Fruit fly (Drosophila melanogaster) whole organism, embryonic: ENCODE measurements around the gene fkh.
A peak's percentile ranks its signal among the peaks of the same experiment; 100 is the strongest.

Experiments
- Bdp1 ChIP-seq: fragments of 200-800 bp; sonication (Bioruptor generic); optimal IDR thresholded peaks from 3 replicates; lab custom pipeline; 2016; ENCODE audit warnings: missing biosample characterization, missing genetic modification characterization
- CG10321 ChIP-seq: fragments of 200-800 bp; sonication (Bioruptor generic); IDR thresholded peaks from 2 replicates; pipeline ENCODE4 v1.3.6; 2022; ENCODE audit warnings: missing biosample characterization, missing genetic modification characterization
- CG10543 ChIP-seq: fragments of 200-800 bp; sonication (Bioruptor generic); optimal IDR thresholded peaks from 3 replicates; lab custom pipeline; 2017; ENCODE audit warnings: missing biosample characterization, mild to moderate bottlenecking, missing genetic modification characterization, moderate library complexity
- CG11560 ChIP-seq: fragments of 200-800 bp; sonication (Bioruptor generic); IDR thresholded peaks from 3 replicates; pipeline ENCODE4 v1.3.6; 2022; ENCODE audit warnings: missing biosample characterization, missing genetic modification characterization
- CG17186 ChIP-seq: fragments of 200-800 bp; sonication (Bioruptor generic); optimal IDR thresholded peaks from 3 replicates; lab custom pipeline; 2017; ENCODE audit warnings: missing biosample characterization, missing genetic modification reagents, missing genetic modification characterization
- CG17568 ChIP-seq: fragments of 200-800 bp; sonication (Bioruptor generic); optimal IDR thresholded peaks from 2 replicates; lab custom pipeline; 2018; ENCODE audit warnings: missing biosample characterization, mild to moderate bottlenecking, missing genetic modification characterization, moderate library complexity
- CG18764 ChIP-seq: fragments of 200-800 bp; sonication (Bioruptor generic); optimal IDR thresholded peaks from 3 replicates; lab custom pipeline; 2016; ENCODE audit warnings: missing biosample characterization, missing genetic modification characterization
- CG2199 ChIP-seq: fragments of 200-800 bp; sonication (Bioruptor generic); IDR thresholded peaks from 3 replicates; pipeline ENCODE4 v1.3.6; 2022; ENCODE audit warnings: missing biosample characterization, missing genetic modification characterization
- CG2889 ChIP-seq: fragments of 200-800 bp; sonication (Bioruptor generic); IDR thresholded peaks from 3 replicates; pipeline ENCODE4 v1.3.6; 2022; ENCODE audit warnings: missing biosample characterization, missing genetic modification characterization
- CG33557 ChIP-seq: fragments of 200-800 bp; sonication (Bioruptor generic); optimal IDR thresholded peaks from 2 replicates; lab custom pipeline; 2019; ENCODE audit warnings: missing biosample characterization, mild to moderate bottlenecking, missing genetic modification characterization, moderate library complexity
- CG3838 ChIP-seq: fragments of 200-800 bp; sonication (Bioruptor generic); optimal IDR thresholded peaks from 3 replicates; lab custom pipeline; 2016; ENCODE audit warnings: missing biosample characterization, missing genetic modification characterization
- CG42726 ChIP-seq: fragments of 200-800 bp; sonication (Bioruptor generic); IDR thresholded peaks from 2 replicates; pipeline ENCODE4 v1.3.6; 2022; ENCODE audit warnings: missing biosample characterization, missing genetic modification characterization; ENCODE audit not compliant: partially characterized antibody
- CG5180 ChIP-seq: fragments of 200-800 bp; sonication (Bioruptor generic); optimal IDR thresholded peaks from 3 replicates; lab custom pipeline; 2017; ENCODE audit warnings: missing biosample characterization, missing genetic modification characterization, mild to moderate bottlenecking, moderate library complexity, missing genetic modification reagents
- CG6813 ChIP-seq: fragments of 200-800 bp; sonication (Bioruptor generic); optimal IDR thresholded peaks from 2 replicates; lab custom pipeline; 2017; ENCODE audit warnings: missing biosample characterization, missing genetic modification characterization, mild to moderate bottlenecking, moderate library complexity, missing genetic modification reagents
- CG6854 ChIP-seq: fragments of 200-800 bp; sonication (Bioruptor generic); optimal IDR thresholded peaks from 3 replicates; lab custom pipeline; 2017; ENCODE audit warnings: missing biosample characterization, mild to moderate bottlenecking, missing genetic modification characterization
- CG7839 ChIP-seq: fragments of 200-800 bp; sonication (Bioruptor generic); optimal IDR thresholded peaks from 3 replicates; lab custom pipeline; 2018; ENCODE audit warnings: missing biosample characterization, mild to moderate bottlenecking, missing genetic modification characterization, moderate library complexity
- CG7963 ChIP-seq: fragments of 200-800 bp; sonication (Bioruptor generic); IDR thresholded peaks from 3 replicates; pipeline ENCODE4 v1.3.6; 2022; ENCODE audit warnings: missing biosample characterization, missing genetic modification characterization; ENCODE audit not compliant: partially characterized antibody
- CkIIα-i1 ChIP-seq: fragments of 200-800 bp; sonication (Bioruptor generic); IDR thresholded peaks from 2 replicates; pipeline ENCODE4 v1.3.6; 2022; ENCODE audit warnings: missing biosample characterization, missing genetic modification characterization
- Dbx ChIP-seq: fragments of 200-800 bp; sonication (Bioruptor generic); IDR thresholded peaks from 3 replicates; pipeline ENCODE4 v1.3.6; 2022; ENCODE audit warnings: missing biosample characterization, missing genetic modification characterization
- Dfd ChIP-seq, 2 experiments: fragments of >200 bp; optimal IDR thresholded peaks; 2 replicates each; lab custom pipeline; 2017; ENCODE audit warnings: missing biosample characterization in 2 of 2, missing genetic modification characterization in 2 of 2
- E2f1 ChIP-seq: fragments of 200-800 bp; sonication (Bioruptor generic); IDR thresholded peaks from 2 replicates; pipeline ENCODE4 v1.3.6; 2022; ENCODE audit warnings: missing biosample characterization, missing genetic modification characterization
- Eip74EF ChIP-seq, 2 experiments: fragments of 200-800 bp in 1 of 2; fragments of >200 bp in 1 of 2; sonication (Bioruptor generic) in 1 of 2; optimal IDR thresholded peaks; 2 replicates each; lab custom pipeline; 2017 to 2019; ENCODE audit warnings: missing biosample characterization in 2 of 2, missing genetic modification characterization in 2 of 2, mild to moderate bottlenecking in 1 of 2, moderate library complexity in 1 of 2
- HHEX ChIP-seq: fragments of 200-800 bp; sonication (Bioruptor generic); optimal IDR thresholded peaks from 3 replicates; lab custom pipeline; 2017; ENCODE audit warnings: missing biosample characterization, mild to moderate bottlenecking, missing genetic modification characterization, missing genetic modification reagents
- HLH4C ChIP-seq: fragments of 200-800 bp; sonication (Bioruptor generic); IDR thresholded peaks from 3 replicates; pipeline ENCODE4 v1.3.6; 2022; ENCODE audit warnings: missing biosample characterization, missing genetic modification characterization; ENCODE audit not compliant: partially characterized antibody
- Hr51 ChIP-seq, 2 experiments: fragments of 200-800 bp; sonication (Bioruptor generic); optimal IDR thresholded peaks; 2 replicates in 1 of 2; 3 replicates in 1 of 2; lab custom pipeline; 2016 to 2018; ENCODE audit warnings: missing biosample characterization in 2 of 2, missing genetic modification characterization in 2 of 2, mild to moderate bottlenecking in 1 of 2, moderate library complexity in 1 of 2
- Hsf ChIP-seq: fragments of 200-800 bp; sonication (Bioruptor generic); optimal IDR thresholded peaks from 3 replicates; lab custom pipeline; 2016; ENCODE audit warnings: missing biosample characterization, missing genetic modification characterization
- MBD-R2 ChIP-seq: fragments of 200-800 bp; sonication (Bioruptor generic); IDR thresholded peaks from 2 replicates; pipeline ENCODE4 v1.3.6; 2022; ENCODE audit warnings: missing biosample characterization, missing genetic modification characterization
- Oli ChIP-seq: fragments of 200-800 bp; sonication (Bioruptor generic); optimal IDR thresholded peaks from 2 replicates; lab custom pipeline; 2018; ENCODE audit warnings: missing biosample characterization, mild to moderate bottlenecking, missing genetic modification characterization, moderate library complexity
- Spps ChIP-seq: fragments of 200-800 bp; sonication (Bioruptor generic); optimal IDR thresholded peaks from 2 replicates; lab custom pipeline; 2018; ENCODE audit warnings: missing biosample characterization, mild to moderate bottlenecking, missing genetic modification characterization
- ato ChIP-seq: fragments of 200-800 bp; sonication (Bioruptor generic); IDR thresholded peaks from 2 replicates; pipeline ENCODE4 v1.3.6; 2022; ENCODE audit warnings: missing biosample characterization, missing genetic modification characterization; ENCODE audit not compliant: partially characterized antibody
- bbx ChIP-seq: fragments of 200-800 bp; sonication (Bioruptor generic); IDR thresholded peaks from 2 replicates; pipeline ENCODE4 v1.3.6; 2022; ENCODE audit warnings: missing biosample characterization, missing genetic modification characterization; ENCODE audit not compliant: partially characterized antibody
- cas ChIP-seq: fragments of 200-800 bp; sonication (Bioruptor generic); IDR thresholded peaks from 2 replicates; pipeline ENCODE4 v1.3.6; 2022; ENCODE audit warnings: missing biosample characterization, missing genetic modification characterization
- cato ChIP-seq: fragments of 200-800 bp; sonication (Bioruptor generic); optimal IDR thresholded peaks from 2 replicates; lab custom pipeline; 2016; ENCODE audit warnings: missing biosample characterization, missing genetic modification characterization, borderline replicate concordance
- da ChIP-seq: fragments of 200-800 bp; sonication (Bioruptor generic); optimal IDR thresholded peaks from 2 replicates; lab custom pipeline; 2016; ENCODE audit warnings: missing biosample characterization, missing genetic modification characterization
- dmrt99B ChIP-seq: fragments of 200-800 bp; sonication (Bioruptor generic); optimal IDR thresholded peaks from 2 replicates; lab custom pipeline; 2018; ENCODE audit warnings: missing biosample characterization, mild to moderate bottlenecking, missing genetic modification characterization, moderate library complexity
- ewg ChIP-seq: fragments of 200-800 bp; sonication (Bioruptor generic); optimal IDR thresholded peaks from 3 replicates; lab custom pipeline; 2017; ENCODE audit warnings: mild to moderate bottlenecking, missing biosample characterization, missing genetic modification reagents, missing genetic modification characterization
- hbn ChIP-seq: fragments of 200-800 bp; sonication (Bioruptor generic); IDR thresholded peaks from 2 replicates; pipeline ENCODE4 v1.3.6; 2022; ENCODE audit warnings: missing biosample characterization, missing genetic modification characterization; ENCODE audit not compliant: partially characterized antibody
- inv ChIP-seq: fragments of 200-800 bp; sonication (Bioruptor generic); IDR thresholded peaks from 2 replicates; pipeline ENCODE4 v1.3.6; 2022; ENCODE audit warnings: missing biosample characterization, missing genetic modification characterization; ENCODE audit not compliant: partially characterized antibody
- jigr1 ChIP-seq: fragments of 200-800 bp; sonication (Bioruptor generic); IDR thresholded peaks from 3 replicates; pipeline ENCODE4 v1.3.6; 2022; ENCODE audit warnings: missing biosample characterization, missing genetic modification characterization
- kay ChIP-seq: fragments of 200-800 bp; sonication (Bioruptor generic); optimal IDR thresholded peaks from 2 replicates; lab custom pipeline; 2016; ENCODE audit warnings: missing biosample characterization, missing genetic modification characterization
- lbe ChIP-seq: fragments of 200-800 bp; sonication (Bioruptor generic); optimal IDR thresholded peaks from 2 replicates; lab custom pipeline; 2016; ENCODE audit warnings: missing biosample characterization, mild to moderate bottlenecking, missing genetic modification characterization
- lola ChIP-seq, 3 experiments: fragments of >200 bp in 2 of 3; fragments of 200-800 bp in 1 of 3; sonication (Bioruptor generic) in 1 of 3; optimal IDR thresholded peaks; 2 replicates each; lab custom pipeline; 2017 to 2019; ENCODE audit warnings: missing biosample characterization in 3 of 3, missing genetic modification characterization in 3 of 3, mild to moderate bottlenecking in 1 of 3, moderate library complexity in 1 of 3
- org-1 ChIP-seq: fragments of 200-800 bp; sonication (Bioruptor generic); optimal IDR thresholded peaks from 2 replicates; lab custom pipeline; 2017; ENCODE audit warnings: missing biosample characterization, missing genetic modification characterization
- psq ChIP-seq: fragments of 200-800 bp; sonication (Bioruptor generic); optimal IDR thresholded peaks from 2 replicates; lab custom pipeline; 2017; ENCODE audit warnings: missing biosample characterization, missing genetic modification characterization
- pzg ChIP-seq: fragments of 200-800 bp; sonication (Bioruptor generic); optimal IDR thresholded peaks from 3 replicates; lab custom pipeline; 2018; ENCODE audit warnings: missing biosample characterization, mild to moderate bottlenecking, missing genetic modification characterization, moderate library complexity
- row ChIP-seq: fragments of 200-800 bp; sonication (Bioruptor generic); IDR thresholded peaks from 3 replicates; pipeline ENCODE4 v1.3.6; 2022; ENCODE audit warnings: missing biosample characterization, missing genetic modification characterization
- sob ChIP-seq: fragments of 200-800 bp; sonication (Bioruptor generic); IDR thresholded peaks from 2 replicates; pipeline ENCODE4 v1.3.6; 2022; ENCODE audit warnings: missing biosample characterization, missing genetic modification characterization
- ttk ChIP-seq: fragments of 200-800 bp; sonication (Bioruptor generic); IDR thresholded peaks from 2 replicates; pipeline ENCODE4 v2.1.2; 2022; ENCODE audit warnings: missing biosample characterization, missing genetic modification characterization
- tup ChIP-seq: fragments of 200-800 bp; sonication (Bioruptor generic); optimal IDR thresholded peaks from 2 replicates; lab custom pipeline; 2016; ENCODE audit warnings: missing biosample characterization, mild to moderate bottlenecking, missing genetic modification characterization, moderate library complexity

The fkh gene

dm6 chr3R:28586943-28587342 is 1.9 kb upstream of the fkh start (continued):
- TF ChIP-seq HLH4C (GFP tag; lab: Robert Waterston, UW) (no peak), cato (GFP tag; lab: Kevin White, UChicago) (peak; percentile 18), CG33557 (no peak), kay (GFP tag; lab: Kevin White, UChicago) (peak; percentile 8), bbx (GFP tag; lab: Robert Waterston, UW) (no peak), Hr51 (GFP tag; optimal IDR thresholded peaks at IDR 0.05; lab: Kevin White, UChicago) (peak in 1 of 2 experiments; percentile 22), hbn (GFP tag; lab: Robert Waterston, UW) (no peak), CG7839 (tag; lab: Kevin White, UChicago) (peak; percentile 43), CG5180 (GFP tag; lab: Kevin White, UChicago) (peak; percentile 16), ato (GFP tag; lab: Robert Waterston, UW) (no peak), lola (GFP tag; optimal IDR thresholded peaks at IDR 0.05; lab: Kevin White, UChicago) (no peak), Eip74EF (GFP tag; optimal IDR thresholded peaks at IDR 0.05; lab: Kevin White, UChicago) (no peak), CG18764 (GFP tag; lab: Kevin White, UChicago) (peak; percentile 20), lbe (GFP tag; lab: Kevin White, UChicago) (no peak), pzg (no peak), cas (GFP tag; lab: Robert Waterston, UW) (no peak), CG10543 (GFP tag; lab: Kevin White, UChicago) (no peak), Dfd (GFP tag; optimal IDR thresholded peaks at IDR 0.05; lab: Kevin White, UChicago) (no peak), dmrt99B (tag; lab: Kevin White, UChicago) (peak; percentile 41), inv (GFP tag; lab: Robert Waterston, UW) (no peak), Dbx (GFP tag; lab: Robert Waterston, UW) (no peak), CG6813 (GFP tag; lab: Kevin White, UChicago) (peak; percentile 46), ewg (GFP tag; lab: Kevin White, UChicago) (no peak), MBD-R2 (no peak), CG42726 (GFP tag; lab: Robert Waterston, UW) (no peak), jigr1 (GFP tag; lab: Robert Waterston, UW) (no peak), HHEX (GFP tag; lab: Kevin White, UChicago) (peak; percentile 20), Hsf (GFP tag; lab: Kevin White, UChicago) (no peak), CG17568 (GFP tag; lab: Kevin White, UChicago) (no peak), CG6854 (GFP tag; lab: Kevin White, UChicago) (no peak), CG3838 (GFP tag; lab: Kevin White, UChicago) (no peak), E2f1 (no peak), ttk (GFP tag; lab: Robert Waterston, UW) (no peak), row (GFP tag; lab: Robert Waterston, UW) (no peak), Oli (peak; percentile 28), CG2889 (GFP tag; lab: Robert Waterston, UW) (no peak), CG11560 (tag; lab: Robert Waterston, UW) (no peak), da (GFP tag; lab: Kevin White, UChicago) (no peak), org-1 (peak; percentile 19), psq (GFP tag; lab: Kevin White, UChicago) (no peak), Spps (tag; lab: Kevin White, UChicago) (no peak), Bdp1 (GFP tag; lab: Kevin White, UChicago) (no peak), CG10321 (no peak), CG7963 (no peak), sob (GFP tag; lab: Robert Waterston, UW) (0 out of 2 replicates have a peak, but pooled peaks have one; percentile 9), CkIIα-i1 (no peak), CG17186 (GFP tag; lab: Kevin White, UChicago) (no peak), tup (peak; percentile 3), CG2199 (GFP tag; lab: Robert Waterston, UW) (no peak)
